Fruit fly (Drosophila melanogaster): ENCODE data around the gene Cpr67B.
A peak's percentile ranks its signal among the peaks of the same experiment; 100 is the strongest.

The Cpr67B gene

dm6 chr3L:9400697-9401353 is 3.8 kb upstream of the Cpr67B start:
- TF ChIP-seq sr (GFP tag; IDR thresholded peaks at IDR 0.05) = 0 out of 3 replicates have a peak, but pooled peaks have one; percentile 17
- peak; percentile 74; the same call in 2 of the 3 replicates for TF ChIP-seq CG14050 (GFP tag; IDR thresholded peaks at IDR 0.05)
- peak; percentile 71 for TF ChIP-seq sens (GFP tag)
- TF ChIP-seq chinmo (GFP tag; IDR thresholded peaks at IDR 0.05; ENCODE audit: partially characterized antibody) = peak; percentile 67; the same call in 2 of the 4 replicates
- TF ChIP-seq CHES-1-like (GFP tag; optimal IDR thresholded peaks at IDR 0.05) = peak; percentile 20
- peak; percentile 84 for TF ChIP-seq cg (GFP tag; optimal IDR thresholded peaks at IDR 0.05)
- no peak for TF ChIP-seq CG1529 (GFP tag; optimal IDR thresholded peaks at IDR 0.05)
- peak; percentile 55 to 74 for TF ChIP-seq Trl (optimal IDR thresholded peaks at IDR 0.05)
- TF ChIP-seq Trl (GFP tag; optimal IDR thresholded peaks at IDR 0.05) = no peak
- TF ChIP-seq tio (GFP tag; optimal IDR thresholded peaks at IDR 0.05) = no peak
- TF ChIP-seq CG15514 (GFP tag; optimal IDR thresholded peaks at IDR 0.05) = peak; percentile 60
- TF ChIP-seq Dip3 (GFP tag; optimal IDR thresholded peaks at IDR 0.05) = no peak
- peak; percentile 26 for TF ChIP-seq kay (GFP tag; optimal IDR thresholded peaks at IDR 0.05)
- peak; percentile 3 for TF ChIP-seq CG1832 (GFP tag; optimal IDR thresholded peaks at IDR 0.05)
- TF ChIP-seq Med (GFP tag) = peak; percentile 71

- no peak for TF ChIP-seq PHDP (tag; optimal IDR thresholded peaks at IDR 0.05)
- TF ChIP-seq Vsx1 (GFP tag; optimal IDR thresholded peaks at IDR 0.05) = no peak
- TF ChIP-seq Hsf (GFP tag; optimal IDR thresholded peaks at IDR 0.05) = no peak
- TF ChIP-seq Hmx (GFP tag; optimal IDR thresholded peaks at IDR 0.05) = no peak
- peak; percentile 7; the same call in 1 of the 3 replicates for TF ChIP-seq CG34224 (GFP tag; IDR thresholded peaks at IDR 0.05; ENCODE audit: partially characterized antibody)
- no peak for TF ChIP-seq jumu (GFP tag; optimal IDR thresholded peaks at IDR 0.05)
- no peak for TF ChIP-seq Stat92E (GFP tag; optimal IDR thresholded peaks at IDR 0.05)
- no peak for TF ChIP-seq tup (GFP tag; optimal IDR thresholded peaks at IDR 0.05)
- TF ChIP-seq CG4707 (GFP tag; optimal IDR thresholded peaks at IDR 0.05) = no peak
- no peak for TF ChIP-seq CG6813 (GFP tag; optimal IDR thresholded peaks at IDR 0.05)
- TF ChIP-seq Six4 (GFP tag; optimal IDR thresholded peaks at IDR 0.05) = no peak
- peak; percentile 59; the same call in 1 of the 2 replicates for TF ChIP-seq chm (GFP tag; IDR thresholded peaks at IDR 0.05)
- TF ChIP-seq CG14860 (GFP tag; IDR thresholded peaks at IDR 0.05; ENCODE audit: partially characterized antibody) = no peak
- TF ChIP-seq h (optimal IDR thresholded peaks at IDR 0.05) = no peak
- peak in 1 of 2 experiments; percentile 12 for TF ChIP-seq bsh (GFP tag; optimal IDR thresholded peaks at IDR 0.05)
- TF ChIP-seq vnd (GFP tag; IDR thresholded peaks at IDR 0.05; ENCODE audit: partially characterized antibody) = no peak
- peak; percentile 48 for TF ChIP-seq Med (GFP tag)
- peak; percentile 11 for TF ChIP-seq CG17385 (GFP tag; optimal IDR thresholded peaks at IDR 0.05)
- peak; percentile 76 for TF ChIP-seq sug (tag; optimal IDR thresholded peaks at IDR 0.05)
- TF ChIP-seq Atf6 (GFP tag; IDR thresholded peaks at IDR 0.05) = 0 out of 2 replicates have a peak, but pooled peaks have one; percentile 13
- peak; percentile 20 for TF ChIP-seq CG8924 (tag; optimal IDR thresholded peaks at IDR 0.05)
- no peak for TF ChIP-seq Hey (tag; optimal IDR thresholded peaks at IDR 0.05)
- TF ChIP-seq CG2116 (GFP tag; optimal IDR thresholded peaks at IDR 0.05) = no peak
- peak; percentile 70 for TF ChIP-seq pros (GFP tag; optimal IDR thresholded peaks at IDR 0.05)
- TF ChIP-seq Bteb2 (GFP tag; optimal IDR thresholded peaks at IDR 0.05) = no peak
- peak; percentile 94 for TF ChIP-seq sd (tag; optimal IDR thresholded peaks at IDR 0.05)
- TF ChIP-seq cwo (GFP tag; optimal IDR thresholded peaks at IDR 0.05) = peak; percentile 13
- 0 out of 3 replicates have a peak, but pooled peaks have one; percentile 6 for TF ChIP-seq CG11695 (GFP tag; IDR thresholded peaks at IDR 0.05)
- no peak for TF ChIP-seq CG8765 (GFP tag; IDR thresholded peaks at IDR 0.05)
- TF ChIP-seq CG14710 (tag; optimal IDR thresholded peaks at IDR 0.05) = no peak
- no peak for TF ChIP-seq CG4730 (GFP tag; IDR thresholded peaks at IDR 0.05)
- TF ChIP-seq CG31365 (tag; optimal IDR thresholded peaks at IDR 0.05) = no peak
- no peak for TF ChIP-seq peb (GFP tag; IDR thresholded peaks at IDR 0.05)
Observed at dm6 chr3L:9401354-9402156, 3.0 kb upstream of the Cpr67B start.
